Worm (Caenorhabditis elegans) whole organism, L2 larva: ENCODE measurements around the gene srx-66.

ENCODE experiments used
- aly-2 ChIP-seq: fragments of 150-350 bp; optimal IDR thresholded peaks from 2 replicates; lab custom pipeline; 2014; ENCODE audit warnings: missing biosample characterization, missing genetic modification characterization
- fos-1 ChIP-seq: fragments of 150-350 bp; optimal IDR thresholded peaks from 2 replicates; lab custom pipeline; 2014; ENCODE audit warnings: missing biosample characterization, missing genetic modification characterization
- sma-9 ChIP-seq, 2 experiments: fragments of 150-350 bp in 1 of 2; sonication (generic microtip) in 1 of 2; optimal IDR thresholded peaks; 2 replicates each; lab custom pipeline; 2014 to 2016; ENCODE audit warnings: missing genetic modification characterization in 2 of 2, mild to moderate bottlenecking in 1 of 2, missing biosample characterization in 1 of 2, missing compliant biosample characterization in 1 of 2, missing genetic modification reagents in 1 of 2, moderate library complexity in 1 of 2

srx-66 gene

ce11 chrV:3970410-3970809 is 51.0 kb downstream of the srx-66 start, which contains the start of gene cyp-34A9:
Gene cyp-34A9, minus strand, starts transcription at chrV:3970540.
- TF ChIP-seq fos-1 (tag; lab: Kevin White, UChicago) (peak; percentile 36), sma-9 (GFP tag; optimal IDR thresholded peaks at IDR 0.05; lab: Kevin White, UChicago) (peak; percentile 58), sma-9 (tag; optimal IDR thresholded peaks at IDR 0.05; lab: Kevin White, UChicago) (no peak), aly-2 (no peak)
